Fruit fly (Drosophila melanogaster): ENCODE data around the gene CG33093.
A peak's percentile ranks its signal among the peaks of the same experiment; 100 is the strongest.

CG33093 gene

dm6 chr3R:22531801-22532200 lies at the start of gene CG33093:
Gene CG33093 (minus strand): TSS chr3R:22531922.
- no peak for TF ChIP-seq noc (tag; optimal IDR thresholded peaks at IDR 0.05)

- no peak for TF ChIP-seq noc (tag; optimal IDR thresholded peaks at IDR 0.05)
These were observed 48.8 kb upstream of the CG33093 start, which contains the start of gene CSN6 for dm6 chr3R:22580546-22580945. Gene CSN6 (plus strand): TSS chr3R:22580773.

- TF ChIP-seq noc (tag; optimal IDR thresholded peaks at IDR 0.05) = no peak
These were observed 45.3 kb upstream of the CG33093 start for dm6 chr3R:22576979-22577378.

dm6 chr3R:22576096-22576697 lies 44.5 kb upstream of the CG33093 start:
- no peak for TF ChIP-seq noc (tag; optimal IDR thresholded peaks at IDR 0.05)

- TF ChIP-seq noc (tag; optimal IDR thresholded peaks at IDR 0.05) = no peak
These were observed 41.9 kb upstream of the CG33093 start for dm6 chr3R:22573590-22573989.

dm6 chr3R:22569888-22570287 lies 38.2 kb upstream of the CG33093 start, which contains the start of gene CG33110:
Gene CG33110 (plus strand): TSS chr3R:22570188.
- TF ChIP-seq noc (tag; optimal IDR thresholded peaks at IDR 0.05) = no peak

- no peak for TF ChIP-seq noc (tag; optimal IDR thresholded peaks at IDR 0.05)
These were observed 36.8 kb upstream of the CG33093 start for dm6 chr3R:22568508-22568907.

dm6 chr3R:22565732-22566131 lies 34.0 kb upstream of the CG33093 start:
- no peak for TF ChIP-seq noc (tag; optimal IDR thresholded peaks at IDR 0.05)

dm6 chr3R:22564707-22565106 lies 33.0 kb upstream of the CG33093 start:
- TF ChIP-seq noc (tag; optimal IDR thresholded peaks at IDR 0.05) = no peak

dm6 chr3R:22564076-22564475 lies 32.4 kb upstream of the CG33093 start:
- no peak for TF ChIP-seq noc (tag; optimal IDR thresholded peaks at IDR 0.05)

dm6 chr3R:22562502-22562901 lies 30.8 kb upstream of the CG33093 start, which contains the start of gene sit:
Gene sit (minus strand): TSS chr3R:22562572.
- no peak for TF ChIP-seq noc (tag; optimal IDR thresholded peaks at IDR 0.05)

- TF ChIP-seq noc (tag; optimal IDR thresholded peaks at IDR 0.05) = no peak
These were observed 28.5 kb upstream of the CG33093 start for dm6 chr3R:22560224-22560623.

- TF ChIP-seq noc (tag; optimal IDR thresholded peaks at IDR 0.05) = no peak
These were observed 26.7 kb upstream of the CG33093 start for dm6 chr3R:22558398-22558797.

dm6 chr3R:22557100-22557741 lies 25.5 kb upstream of the CG33093 start:
- no peak for TF ChIP-seq noc (tag; optimal IDR thresholded peaks at IDR 0.05)

dm6 chr3R:22552686-22553085 lies 21.0 kb upstream of the CG33093 start:
- no peak for TF ChIP-seq noc (tag; optimal IDR thresholded peaks at IDR 0.05)

dm6 chr3R:22550306-22550812 lies 18.6 kb upstream of the CG33093 start, which contains the start of gene bond:
Gene bond (plus strand): TSS chr3R:22550680.
- no peak for TF ChIP-seq noc (tag; optimal IDR thresholded peaks at IDR 0.05)

- peak; percentile 4 for TF ChIP-seq noc (tag; optimal IDR thresholded peaks at IDR 0.05)
These were observed 15.9 kb upstream of the CG33093 start, which contains the start of gene AdipoR for dm6 chr3R:22547585-22548022. Gene AdipoR (minus strand): TSS chr3R:22547846.
